Fruit fly (Drosophila melanogaster): ENCODE results near the gene fau.

DNA sequence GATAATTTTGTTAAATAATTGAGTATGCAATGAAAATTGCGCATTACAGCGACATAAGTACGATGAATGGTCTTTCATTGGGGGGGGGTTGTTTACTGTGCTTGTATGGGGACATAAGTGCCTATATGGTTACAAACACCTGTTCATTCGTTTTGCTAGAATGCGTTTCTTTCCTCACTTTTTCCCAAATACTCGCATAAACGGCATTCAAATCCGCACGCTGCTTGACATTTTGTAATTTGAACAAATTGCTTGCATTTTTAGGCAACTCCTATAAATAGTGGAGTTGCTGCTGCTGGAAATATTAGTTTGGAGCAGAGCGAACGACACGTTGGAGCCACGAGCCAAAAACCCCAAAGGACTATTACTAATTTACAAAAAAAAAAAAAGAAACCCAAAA, 2.1 kb upstream of the fau start, which contains the start of gene Desi:
- TF ChIP-seq Dll (optimal IDR thresholded peaks at IDR 0.05) (no peak), EcR (GFP tag; optimal IDR thresholded peaks at IDR 0.05) (no peak), CG8478 (optimal IDR thresholded peaks at IDR 0.05) (no peak), psq (optimal IDR thresholded peaks at IDR 0.05) (no peak), usp (GFP tag; optimal IDR thresholded peaks at IDR 0.05) (no peak)
